Worm (Caenorhabditis elegans) whole organism, L4/young adult: ENCODE results near the gene T23B5.3.

Source experiments
- W03F9.2 ChIP-seq: fragments of 150-350 bp; optimal IDR thresholded peaks from 2 replicates; lab custom pipeline; 2014; ENCODE audit warnings: missing biosample characterization, missing genetic modification characterization
- dao-5 ChIP-seq: sonication (generic microtip); optimal IDR thresholded peaks from 2 replicates; lab custom pipeline; 2016; ENCODE audit warnings: missing genotype, missing genetic modification characterization, moderate library complexity, missing compliant biosample characterization

DNA sequence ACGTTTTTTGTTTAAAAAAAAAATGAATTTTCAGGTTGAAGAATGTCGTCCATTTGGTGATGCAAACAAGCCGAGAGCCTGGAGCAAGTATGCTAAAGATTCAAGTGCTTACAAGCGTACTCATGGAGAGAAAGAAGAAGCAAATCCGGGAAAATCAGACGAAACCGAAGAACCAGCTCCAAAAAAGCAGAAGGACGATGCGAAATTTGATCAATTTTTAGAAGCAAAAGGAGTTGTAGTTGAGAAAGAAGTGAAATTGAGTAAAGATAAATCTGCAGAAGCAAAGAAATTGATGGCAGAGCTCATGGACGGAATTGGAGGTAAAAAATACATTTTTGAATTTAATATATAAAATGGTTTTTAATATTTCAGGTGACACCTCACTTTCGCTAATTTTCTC is 36.8 kb downstream of the T23B5.3 start:
- no peak for TF ChIP-seq W03F9.2 (tag; lab: Kevin White, UChicago)
- TF ChIP-seq dao-5 (tag; lab: Kevin White, UChicago) = no peak
